Worm (Caenorhabditis elegans): Measurements from ENCODE around the gene srsx-31.

srsx-31 gene

DNA sequence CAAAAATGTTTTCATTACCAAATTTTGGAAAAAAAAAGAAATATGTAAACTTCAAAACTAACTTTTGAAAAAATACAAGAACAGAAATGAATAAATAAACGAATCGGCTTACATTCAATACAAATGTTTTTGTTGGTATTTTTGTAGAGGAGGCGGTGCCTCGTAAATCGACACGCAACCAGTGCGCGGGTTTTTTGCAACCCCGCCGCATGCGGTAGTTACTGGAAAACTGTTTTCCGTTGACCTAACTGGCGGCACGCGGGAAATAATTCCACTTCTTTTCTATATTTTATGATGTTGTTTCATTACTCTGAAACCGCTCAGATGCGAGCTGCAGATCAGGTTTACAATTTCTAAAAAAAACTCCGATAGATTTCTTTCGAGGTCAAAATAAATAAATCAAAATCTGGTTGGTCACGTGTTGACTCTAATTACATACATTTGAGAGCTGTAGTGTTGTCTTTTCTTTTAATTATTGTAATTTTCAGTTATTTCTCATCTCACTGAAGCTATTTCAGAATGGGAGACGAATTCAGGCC is 15.6 kb downstream of the srsx-31 start, which contains the start of the genes dvc-1 and ima-1 (continued):
- no peak for TF ChIP-seq ets-5 (GFP tag; IDR thresholded peaks at IDR 0.05)
- TF ChIP-seq ceh-90 (tag; optimal IDR thresholded peaks at IDR 0.05) = no peak
- TF ChIP-seq lir-3 (tag; optimal IDR thresholded peaks at IDR 0.05; ENCODE audit: poor library complexity) = peak; percentile 50
- no peak for TF ChIP-seq nhr-12 (tag; optimal IDR thresholded peaks at IDR 0.05)
- no peak for TF ChIP-seq ceh-8 (GFP tag; optimal IDR thresholded peaks at IDR 0.05)
- TF ChIP-seq unc-62 (GFP tag; optimal IDR thresholded peaks at IDR 0.05) = no peak
- peak; percentile 41 for TF ChIP-seq elt-2 (tag; optimal IDR thresholded peaks at IDR 0.05)
- TF ChIP-seq zag-1 (tag; optimal IDR thresholded peaks at IDR 0.05) = no peak
- TF ChIP-seq egl-27 (tag; optimal IDR thresholded peaks at IDR 0.05) = no peak
- peak; percentile 77 for TF ChIP-seq nhr-71 (tag; optimal IDR thresholded peaks at IDR 0.05)
- peak; percentile 51 for TF ChIP-seq tbx-2 (tag; optimal IDR thresholded peaks at IDR 0.05)
- no peak for TF ChIP-seq sptf-1 (tag; optimal IDR thresholded peaks at IDR 0.05)
- TF ChIP-seq ceh-82 (tag; optimal IDR thresholded peaks at IDR 0.05) = peak; percentile 75 to 93 (median 86)
- no peak for TF ChIP-seq lin-15B (tag; optimal IDR thresholded peaks at IDR 0.05)
- peak; percentile 86 for TF ChIP-seq rnt-1 (tag; optimal IDR thresholded peaks at IDR 0.05)
- no peak for TF ChIP-seq fos-1 (tag; optimal IDR thresholded peaks at IDR 0.05)
- TF ChIP-seq egl-13 (tag; optimal IDR thresholded peaks at IDR 0.05) = no peak
- no peak for TF ChIP-seq ztf-4 (tag; optimal IDR thresholded peaks at IDR 0.05)
- TF ChIP-seq hlh-4 (tag; optimal IDR thresholded peaks at IDR 0.05) = no peak
- TF ChIP-seq snu-23 (GFP tag; optimal IDR thresholded peaks at IDR 0.05) = peak; percentile 79
- no peak for TF ChIP-seq alr-1 (tag; optimal IDR thresholded peaks at IDR 0.05; ENCODE audit: borderline replicate concordance)
- TF ChIP-seq mep-1 (tag; optimal IDR thresholded peaks at IDR 0.05) = no peak
- no peak for TF ChIP-seq irx-1 (tag; optimal IDR thresholded peaks at IDR 0.05)
- TF ChIP-seq hpl-2 (GFP tag; optimal IDR thresholded peaks at IDR 0.05) = peak; percentile 25
- no peak for TF ChIP-seq nhr-84 (tag; optimal IDR thresholded peaks at IDR 0.05)
- TF ChIP-seq elt-3 (tag; optimal IDR thresholded peaks at IDR 0.05) = peak in 2 of 6 experiments; percentile 6 to 9
- no peak for TF ChIP-seq unc-86 (tag; optimal IDR thresholded peaks at IDR 0.05)
- peak; percentile 58 for TF ChIP-seq dsc-1 (tag; optimal IDR thresholded peaks at IDR 0.05)
- TF ChIP-seq grh-1 (GFP tag; IDR thresholded peaks at IDR 0.05) = peak; percentile 51; the same call in 1 of the 2 replicates
- no peak for TF ChIP-seq pqm-1 (tag; optimal IDR thresholded peaks at IDR 0.05)
- peak; percentile 73 for TF ChIP-seq nhr-19 (GFP tag; conservative IDR thresholded peaks at IDR 0.05)
- peak; percentile 7 for TF ChIP-seq pax-3 (tag; optimal IDR thresholded peaks at IDR 0.05)
- TF ChIP-seq zip-4 (GFP tag; optimal IDR thresholded peaks at IDR 0.05) = no peak
- TF ChIP-seq hlh-17 (GFP tag; optimal IDR thresholded peaks at IDR 0.05; ENCODE audit: borderline replicate concordance) = no peak
- no peak for TF ChIP-seq Y116A8C.19 (tag; optimal IDR thresholded peaks at IDR 0.05; ENCODE audit: borderline replicate concordance)
- TF ChIP-seq aly-2 (tag; optimal IDR thresholded peaks at IDR 0.05) = no peak
- TF ChIP-seq lsy-2 (tag; optimal IDR thresholded peaks at IDR 0.05) = peak; percentile 63 to 70
- no peak for TF ChIP-seq tlp-1 (tag; optimal IDR thresholded peaks at IDR 0.05)
- no peak for TF ChIP-seq nhr-28 (tag; optimal IDR thresholded peaks at IDR 0.05)
- no peak for TF ChIP-seq C04F5.9 (tag; optimal IDR thresholded peaks at IDR 0.05)

DNA sequence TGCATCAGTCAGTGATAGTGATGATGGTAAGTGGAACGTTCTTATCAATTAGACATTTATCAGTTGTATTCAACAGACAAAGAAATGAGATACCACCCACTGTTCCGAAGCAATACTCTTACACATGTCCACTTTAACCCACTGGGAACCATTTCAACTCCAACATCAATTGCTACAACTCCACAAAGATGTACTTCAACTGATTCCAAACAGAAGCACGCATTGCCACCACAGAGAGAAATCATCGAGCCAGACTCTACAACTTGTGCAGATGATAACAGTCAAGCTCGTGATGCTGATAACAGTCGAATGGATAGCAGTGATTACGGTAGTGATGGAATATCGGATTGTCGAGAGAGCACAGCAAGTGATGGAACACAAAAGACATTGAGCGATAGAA is 19.0 kb downstream of the srsx-31 start:
- TF ChIP-seq efl-1 (optimal IDR thresholded peaks at IDR 0.05) (no peak), efl-1 (GFP tag; optimal IDR thresholded peaks at IDR 0.05 in 1 of 2) (peak in 1 of 2 experiments; percentile 74), elt-2 (tag; optimal IDR thresholded peaks at IDR 0.05) (peak; percentile 96), lin-39 (tag; optimal IDR thresholded peaks at IDR 0.05) (no peak)

Measured in whole organism, L1 larva.